Fruit fly (Drosophila melanogaster) S2 (cell line): ENCODE data around the gene sl.

Source experiments
- CG8478 ChIP-seq: fragments of >200 bp; optimal IDR thresholded peaks from 2 replicates; lab custom pipeline; 2018
- CTCF ChIP-seq, 2 experiments: fragments of >200 bp; optimal IDR thresholded peaks; 2 replicates each; lab custom pipeline; 2018

DNA sequence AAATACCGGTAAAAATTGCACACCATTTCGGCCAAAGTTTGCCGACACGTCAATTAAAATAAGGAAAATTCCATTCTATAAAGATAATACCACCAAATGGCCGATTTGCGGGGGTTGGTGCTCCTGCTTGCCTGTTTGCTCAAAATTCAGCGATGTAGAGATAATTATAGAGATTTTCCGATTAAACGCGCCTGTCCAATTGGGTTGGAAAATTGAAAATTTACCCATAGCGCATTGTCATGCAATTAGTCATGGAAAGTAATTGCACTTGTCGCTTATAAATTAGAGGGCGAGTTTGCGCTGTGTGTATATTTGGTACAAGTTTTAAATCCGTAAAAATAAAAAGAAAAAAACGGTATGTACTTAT, 30.6 kb upstream of the sl start:
- no peak for TF ChIP-seq CTCF (optimal IDR thresholded peaks at IDR 0.05; lab: Kevin White, UChicago)
- TF ChIP-seq CG8478 (lab: Kevin White, UChicago): no peak
